Worm (Caenorhabditis elegans): ENCODE data around the gene Y116A8B.4.

Y116A8B.4 gene

ce11 chrIV:17267304-17267891 is 43.8 kb downstream of the Y116A8B.4 start:
- TF ChIP-seq cnd-1 (tag; optimal IDR thresholded peaks at IDR 0.05), result no peak
- no peak for TF ChIP-seq ceh-43 (GFP tag; optimal IDR thresholded peaks at IDR 0.05)
- TF ChIP-seq nhr-2 (tag; optimal IDR thresholded peaks at IDR 0.05), result peak; percentile 2
- peak; percentile 44 for TF ChIP-seq ces-1 (GFP tag; optimal IDR thresholded peaks at IDR 0.05)

ce11 chrIV:17268069-17268468 is 44.5 kb downstream of the Y116A8B.4 start:
- TF ChIP-seq mab-5 (tag; optimal IDR thresholded peaks at IDR 0.05) (no peak), ceh-39 (tag; optimal IDR thresholded peaks at IDR 0.05) (no peak), nhr-76 (tag; optimal IDR thresholded peaks at IDR 0.05) (no peak), flh-1 (GFP tag; optimal IDR thresholded peaks at IDR 0.05) (no peak), ham-2 (GFP tag; optimal IDR thresholded peaks at IDR 0.05) (no peak), zip-8 (tag; optimal IDR thresholded peaks at IDR 0.05) (no peak), drap-1 (GFP tag; optimal IDR thresholded peaks at IDR 0.05) (no peak), mep-1 (tag; optimal IDR thresholded peaks at IDR 0.05) (no peak), nhr-237 (tag; optimal IDR thresholded peaks at IDR 0.05) (no peak), cnd-1 (tag; optimal IDR thresholded peaks at IDR 0.05) (no peak), blmp-1 (tag; optimal IDR thresholded peaks at IDR 0.05) (no peak), unc-120 (tag; optimal IDR thresholded peaks at IDR 0.05; ENCODE audit: poor library complexity, severe bottlenecking) (no peak), elt-1 (tag; optimal IDR thresholded peaks at IDR 0.05; ENCODE audit: borderline replicate concordance, insufficient read depth) (no peak), lin-32 (GFP tag; optimal IDR thresholded peaks at IDR 0.05) (no peak), pha-4 (tag; optimal IDR thresholded peaks at IDR 0.05) (no peak), sptf-1 (tag; optimal IDR thresholded peaks at IDR 0.05) (no peak), nhr-28 (tag; optimal IDR thresholded peaks at IDR 0.05) (no peak), nhr-12 (tag; optimal IDR thresholded peaks at IDR 0.05) (no peak), unc-39 (tag; optimal IDR thresholded peaks at IDR 0.05) (no peak), unc-62 (GFP tag; optimal IDR thresholded peaks at IDR 0.05) (no peak)

- TF ChIP-seq ceh-39 (tag; optimal IDR thresholded peaks at IDR 0.05), result no peak
- TF ChIP-seq mep-1 (tag; optimal IDR thresholded peaks at IDR 0.05), result no peak
- no peak for TF ChIP-seq lin-13 (tag; optimal IDR thresholded peaks at IDR 0.05)
- no peak for TF ChIP-seq nhr-2 (tag; optimal IDR thresholded peaks at IDR 0.05)
- no peak for TF ChIP-seq elt-3 (tag; optimal IDR thresholded peaks at IDR 0.05)
- no peak for TF ChIP-seq sem-2 (GFP tag; optimal IDR thresholded peaks at IDR 0.05)
- TF ChIP-seq blmp-1 (tag; optimal IDR thresholded peaks at IDR 0.05), result peak; percentile 8
- TF ChIP-seq unc-62 (GFP tag; optimal IDR thresholded peaks at IDR 0.05), result peak; percentile 78
- TF ChIP-seq tbx-8 (GFP tag; optimal IDR thresholded peaks at IDR 0.05), result no peak
- TF ChIP-seq nhr-76 (tag; optimal IDR thresholded peaks at IDR 0.05), result no peak
- no peak for TF ChIP-seq nhr-12 (tag; optimal IDR thresholded peaks at IDR 0.05)
- TF ChIP-seq ceh-43 (GFP tag; optimal IDR thresholded peaks at IDR 0.05), result no peak
- no peak for TF ChIP-seq pha-4 (tag; optimal IDR thresholded peaks at IDR 0.05)
- no peak for TF ChIP-seq bed-3 (GFP tag; optimal IDR thresholded peaks at IDR 0.05)
- peak; percentile 48 for TF ChIP-seq mab-5 (tag; optimal IDR thresholded peaks at IDR 0.05)
- TF ChIP-seq M03D4.4 (tag; optimal IDR thresholded peaks at IDR 0.05), result no peak
- TF ChIP-seq zip-8 (tag; optimal IDR thresholded peaks at IDR 0.05), result no peak
- peak; percentile 5 for TF ChIP-seq cnd-1 (tag; optimal IDR thresholded peaks at IDR 0.05)
- TF ChIP-seq nhr-28 (tag; optimal IDR thresholded peaks at IDR 0.05), result no peak
- no peak for TF ChIP-seq lin-32 (GFP tag; optimal IDR thresholded peaks at IDR 0.05)
- TF ChIP-seq elt-1 (tag; optimal IDR thresholded peaks at IDR 0.05; ENCODE audit: borderline replicate concordance, insufficient read depth), result no peak
- peak; percentile 3 for TF ChIP-seq nhr-237 (tag; optimal IDR thresholded peaks at IDR 0.05)
- no peak for TF ChIP-seq ceh-83 (GFP tag; optimal IDR thresholded peaks at IDR 0.05)
- no peak for TF ChIP-seq flh-1 (GFP tag; optimal IDR thresholded peaks at IDR 0.05)
- TF ChIP-seq unc-39 (tag; optimal IDR thresholded peaks at IDR 0.05), result no peak
- peak; percentile 51 for TF ChIP-seq hlh-1 (tag; optimal IDR thresholded peaks at IDR 0.05)
- TF ChIP-seq lsy-2 (tag; optimal IDR thresholded peaks at IDR 0.05), result peak; percentile 14
- no peak for TF ChIP-seq snpc-4 (tag; optimal IDR thresholded peaks at IDR 0.05)
- no peak for TF ChIP-seq drap-1 (GFP tag; optimal IDR thresholded peaks at IDR 0.05)
- TF ChIP-seq unc-120 (tag; optimal IDR thresholded peaks at IDR 0.05; ENCODE audit: poor library complexity, severe bottlenecking), result peak; percentile 57
- peak; percentile 93 for TF ChIP-seq ces-1 (GFP tag; optimal IDR thresholded peaks at IDR 0.05)
- TF ChIP-seq ham-2 (GFP tag; optimal IDR thresholded peaks at IDR 0.05), result no peak
- TF ChIP-seq sptf-1 (tag; optimal IDR thresholded peaks at IDR 0.05), result no peak
- peak; percentile 13 for TF ChIP-seq mls-2 (tag; optimal IDR thresholded peaks at IDR 0.05)
- TF ChIP-seq ztf-11 (tag; optimal IDR thresholded peaks at IDR 0.05), result no peak
These were observed 45.1 kb downstream of the Y116A8B.4 start for ce11 chrIV:17268628-17269027.
